Fruit fly (Drosophila melanogaster) Kc167 (cell line): Measurements from ENCODE around the gene Tgi.

Source experiments
- Sin3A ChIP-seq: fragments of >200 bp; optimal IDR thresholded peaks from 2 replicates; lab custom pipeline; 2018; ENCODE audit warnings: missing external identifiers
- psq ChIP-seq: fragments of >200 bp; optimal IDR thresholded peaks from 2 replicates; lab custom pipeline; 2017; ENCODE audit warnings: missing external identifiers

DNA sequence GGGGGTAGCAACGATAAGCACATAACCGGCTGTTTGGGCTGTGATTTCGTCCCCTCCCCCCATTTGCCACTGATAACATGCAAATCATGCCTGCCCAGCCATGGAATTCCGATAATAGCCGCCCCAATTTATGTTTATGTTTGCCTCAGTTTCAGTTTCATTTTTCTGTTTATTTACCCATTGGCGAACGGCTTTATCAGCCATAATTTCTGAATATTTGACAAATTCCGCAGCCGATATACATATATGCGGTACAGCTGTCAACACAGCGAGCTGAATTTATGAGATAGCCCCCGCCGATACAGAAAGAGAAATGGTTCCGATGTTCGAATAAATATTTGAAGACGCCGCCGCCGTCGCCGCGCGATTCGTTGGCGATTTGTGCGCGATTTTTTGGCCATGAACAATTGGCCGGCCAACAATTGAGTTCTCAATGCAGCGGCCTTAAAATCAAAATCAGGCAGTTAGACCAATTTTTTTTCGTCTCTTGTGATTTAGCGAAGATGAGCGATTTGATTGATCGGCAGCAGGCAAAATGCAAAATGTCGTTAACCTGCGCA, 2.7 kb downstream of the Tgi start:
- TF ChIP-seq psq (lab: Kevin White, UChicago) (no peak), Sin3A (lab: Kevin White, UChicago) (no peak)
